Fruit fly (Drosophila melanogaster) whole organism, wandering third instar larva: Measurements from ENCODE around the gene CG5255.
A peak's percentile ranks its signal among the peaks of the same experiment; 100 is the strongest.

Experiments
- Abd-B ChIP-seq: fragments of >200 bp; optimal IDR thresholded peaks from 2 replicates; lab custom pipeline; 2017; ENCODE audit warnings: missing biosample characterization, missing genetic modification characterization
- CrebA ChIP-seq: fragments of 200-800 bp; sonication (Bioruptor generic); optimal IDR thresholded peaks from 2 replicates; lab custom pipeline; 2016; ENCODE audit warnings: missing biosample characterization, mild to moderate bottlenecking, missing genetic modification characterization, borderline replicate concordance
- Dif ChIP-seq: fragments of 200-275, 200-300 bp; sonication (Bioruptor generic); optimal IDR thresholded peaks from 2 replicates; lab custom pipeline; 2018; ENCODE audit warnings: missing biosample characterization, missing genetic modification characterization; ENCODE audit not compliant: partially characterized antibody
- GATAd ChIP-seq: sonication (Bioruptor generic); optimal IDR thresholded peaks from 2 replicates; lab custom pipeline; 2016; ENCODE audit warnings: missing biosample characterization, missing genetic modification characterization
- Hnf4 ChIP-seq: fragments of 200-800 bp; sonication (Bioruptor generic); optimal IDR thresholded peaks from 2 replicates; lab custom pipeline; 2016; ENCODE audit warnings: missing biosample characterization, mild to moderate bottlenecking, missing genetic modification characterization
- Hr78 ChIP-seq: fragments of >200 bp; optimal IDR thresholded peaks from 2 replicates; lab custom pipeline; 2017; ENCODE audit warnings: missing biosample characterization, missing genetic modification characterization
- Mio ChIP-seq: sonication (Bioruptor generic); optimal IDR thresholded peaks from 2 replicates; lab custom pipeline; 2016; ENCODE audit warnings: missing biosample characterization, missing genetic modification characterization
- Myc ChIP-seq: fragments of >200 bp; optimal IDR thresholded peaks from 2 replicates; lab custom pipeline; 2017
- N ChIP-seq: fragments of >200 bp; optimal IDR thresholded peaks from 2 replicates; lab custom pipeline; 2018; ENCODE audit warnings: missing biosample characterization, missing external identifiers, missing genetic modification characterization
- OdsH ChIP-seq: fragments of 200-800 bp; sonication (Bioruptor generic); optimal IDR thresholded peaks from 2 replicates; lab custom pipeline; 2016; ENCODE audit warnings: missing biosample characterization, mild to moderate bottlenecking, missing genetic modification characterization
- Rel ChIP-seq, 2 experiments: fragments of 200-800 bp; sonication (Bioruptor generic) in 1 of 2; optimal IDR thresholded peaks; 2 replicates in 1 of 2; 3 replicates in 1 of 2; lab custom pipeline; 2016 to 2019; ENCODE audit warnings: mild to moderate bottlenecking in 2 of 2, missing biosample characterization in 2 of 2, missing genetic modification characterization in 2 of 2, moderate library complexity in 1 of 2
- Sp1 ChIP-seq: fragments of 200-800 bp; sonication (Bioruptor generic); optimal IDR thresholded peaks from 3 replicates; lab custom pipeline; 2019; ENCODE audit warnings: missing biosample characterization, mild to moderate bottlenecking, missing genetic modification characterization, moderate library complexity
- br ChIP-seq: fragments of 200-800 bp; sonication (Bioruptor generic); optimal IDR thresholded peaks from 2 replicates; lab custom pipeline; 2016; ENCODE audit warnings: missing biosample characterization, missing genetic modification characterization
- brk ChIP-seq: fragments of 200-800 bp; sonication (Bioruptor generic); optimal IDR thresholded peaks from 2 replicates; lab custom pipeline; 2016; ENCODE audit warnings: missing biosample characterization, mild to moderate bottlenecking, missing genetic modification characterization
- dl ChIP-seq, 2 experiments: fragments of 175-275, 200-275 bp in 1 of 2; fragments of 200-275 bp in 1 of 2; sonication (Bioruptor generic); optimal IDR thresholded peaks; lab custom pipeline; 2018; ENCODE audit warnings: mild to moderate bottlenecking in 2 of 2, missing biosample characterization in 2 of 2, missing genetic modification characterization in 2 of 2, moderate library complexity in 2 of 2; ENCODE audit not compliant: partially characterized antibody in 2 of 2, insufficient read depth in 1 of 2
- dsf ChIP-seq: sonication (Bioruptor generic); optimal IDR thresholded peaks from 2 replicates; lab custom pipeline; 2016; ENCODE audit warnings: missing biosample characterization, missing genetic modification characterization, borderline replicate concordance
- ey ChIP-seq: fragments of 200-800 bp; sonication (Bioruptor generic); optimal IDR thresholded peaks from 2 replicates; lab custom pipeline; 2016; ENCODE audit warnings: missing biosample characterization, missing genetic modification characterization
- fru ChIP-seq: fragments of 200-800 bp; sonication (Bioruptor generic); optimal IDR thresholded peaks from 3 replicates; lab custom pipeline; 2016; ENCODE audit warnings: missing biosample characterization, mild to moderate bottlenecking, missing genetic modification characterization
- h ChIP-seq: fragments of 200-800 bp; sonication (Bioruptor generic); optimal IDR thresholded peaks from 3 replicates; lab custom pipeline; 2016; ENCODE audit warnings: missing biosample characterization, mild to moderate bottlenecking, missing genetic modification characterization
- jim ChIP-seq: fragments of 175-275, 200-325 bp; sonication (Bioruptor generic); optimal IDR thresholded peaks from 2 replicates; lab custom pipeline; 2016; ENCODE audit warnings: missing biosample characterization, mild to moderate bottlenecking, missing genetic modification characterization
- lola ChIP-seq: fragments of >200 bp; optimal IDR thresholded peaks from 2 replicates; lab custom pipeline; 2017; ENCODE audit warnings: missing biosample characterization, missing genetic modification characterization
- psq ChIP-seq: fragments of 200-800 bp; sonication (Bioruptor generic); optimal IDR thresholded peaks from 3 replicates; lab custom pipeline; 2017; ENCODE audit warnings: missing biosample characterization, mild to moderate bottlenecking, missing genetic modification characterization, moderate library complexity
- tai ChIP-seq: sonication (Bioruptor generic); optimal IDR thresholded peaks from 2 replicates; lab custom pipeline; 2016; ENCODE audit warnings: missing biosample characterization, missing genetic modification characterization
- woc ChIP-seq: sonication (Bioruptor generic); optimal IDR thresholded peaks from 2 replicates; lab custom pipeline; 2016; ENCODE audit warnings: missing biosample characterization, mild to moderate bottlenecking, missing genetic modification characterization

The CG5255 gene

DNA sequence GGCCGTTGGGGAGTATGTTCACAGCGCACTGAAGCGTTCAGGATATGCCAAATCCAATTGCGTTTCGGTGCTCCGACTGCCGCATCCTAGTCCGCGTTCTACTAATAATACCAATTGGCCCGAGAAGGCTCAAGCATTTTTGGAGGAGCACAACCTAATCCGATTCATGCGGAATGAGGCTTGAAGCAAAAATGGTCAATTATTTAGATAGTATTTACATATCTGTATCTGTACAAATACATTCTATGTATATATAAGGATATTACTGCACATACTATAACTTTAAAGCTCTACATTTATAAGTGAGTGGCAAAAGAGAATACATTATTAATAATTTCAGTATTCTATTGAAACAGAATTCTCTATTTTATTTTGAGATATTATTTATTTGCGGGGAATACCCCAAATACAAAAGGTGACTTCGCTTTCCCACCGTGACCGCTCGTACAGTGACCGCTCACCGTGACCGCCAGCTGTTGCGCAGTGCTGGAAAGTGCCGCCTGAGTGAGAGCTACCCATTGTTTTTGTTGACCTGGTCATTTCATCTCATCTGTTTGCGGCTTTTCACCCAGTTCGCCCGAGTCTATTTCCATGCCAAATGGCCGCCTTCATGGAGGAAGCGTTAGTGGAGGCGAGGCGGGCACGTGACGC, 13.8 kb downstream of the CG5255 start, which contains the start of gene CG5292 (continued):
- TF ChIP-seq CrebA (GFP tag; lab: Kevin White, UChicago) (no peak), br (peak; percentile 55), jim (GFP tag; lab: Kevin White, UChicago) (no peak), Rel (GFP tag; optimal IDR thresholded peaks at IDR 0.05; lab: Kevin White, UChicago) (no peak), Rel (tag; optimal IDR thresholded peaks at IDR 0.05; lab: Kevin White, UChicago) (peak; percentile 96), OdsH (GFP tag; lab: Kevin White, UChicago) (peak; percentile 54)

DNA sequence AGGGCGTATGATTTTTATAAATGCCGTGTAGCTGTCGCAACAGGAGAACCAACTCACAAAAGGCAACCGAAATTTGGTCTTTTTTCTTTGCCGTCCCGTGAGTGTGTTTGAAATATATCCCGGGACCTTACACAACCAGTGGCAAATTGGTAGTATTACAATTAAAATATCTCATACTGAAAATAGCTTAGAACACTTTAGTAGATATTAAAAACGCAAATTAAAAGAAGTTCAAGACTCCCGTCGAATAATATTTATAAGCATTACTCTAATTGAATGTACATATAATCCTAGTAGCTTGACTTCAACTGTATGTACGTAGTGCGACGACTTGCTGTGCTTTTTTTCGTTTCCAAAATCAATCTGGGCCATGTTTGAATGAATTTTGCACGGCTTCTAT, 40.4 kb downstream of the CG5255 start:
- no peak for TF ChIP-seq tai (GFP tag; lab: Kevin White, UChicago)
- TF ChIP-seq dsf (GFP tag; lab: Kevin White, UChicago), result no peak
- TF ChIP-seq Dif (GFP tag; lab: Kevin White, UChicago), result no peak
- TF ChIP-seq Hnf4, result no peak
- TF ChIP-seq woc, result no peak
- TF ChIP-seq CrebA (GFP tag; lab: Kevin White, UChicago), result no peak
- TF ChIP-seq h (GFP tag; lab: Kevin White, UChicago), result no peak
- no peak for TF ChIP-seq Abd-B (GFP tag; lab: Kevin White, UChicago)
- TF ChIP-seq N, result no peak
- TF ChIP-seq Myc (lab: Kevin White, UChicago), result no peak
- no peak for TF ChIP-seq lola (GFP tag; lab: Kevin White, UChicago)
- no peak for TF ChIP-seq Mio
- no peak for TF ChIP-seq brk (GFP tag; lab: Kevin White, UChicago)
- no peak for TF ChIP-seq fru
- TF ChIP-seq ey, result no peak
- TF ChIP-seq GATAd (GFP tag; lab: Kevin White, UChicago), result no peak
- TF ChIP-seq dl (GFP tag; optimal IDR thresholded peaks at IDR 0.05; lab: Kevin White, UChicago; ENCODE audit: insufficient read depth in 1 of 2, partially characterized antibody in 2 of 2), result no peak
- TF ChIP-seq Hr78, result no peak
- no peak for TF ChIP-seq Sp1 (GFP tag; lab: Kevin White, UChicago)
- no peak for TF ChIP-seq psq (GFP tag; lab: Kevin White, UChicago)
